Fruit fly (Drosophila melanogaster): ENCODE measurements around the gene CG31760.

The CG31760 gene

dm6 chr2L:12134125-12134378, 8.5 kb upstream of the CG31760 start:
- TF ChIP-seq CG34367 (tag; optimal IDR thresholded peaks at IDR 0.05) (no peak), Pif1A (GFP tag; optimal IDR thresholded peaks at IDR 0.05) (no peak), CG13204 (GFP tag; optimal IDR thresholded peaks at IDR 0.05) (no peak), CG8159 (tag; optimal IDR thresholded peaks at IDR 0.05) (no peak), EcR (GFP tag; optimal IDR thresholded peaks at IDR 0.05) (no peak), CG8301 (tag; optimal IDR thresholded peaks at IDR 0.05) (no peak), CG10348 (GFP tag; IDR thresholded peaks at IDR 0.05) (no peak), gl (tag; optimal IDR thresholded peaks at IDR 0.05) (no peak), CG32121 (GFP tag; IDR thresholded peaks at IDR 0.05) (no peak), CG17806 (tag; optimal IDR thresholded peaks at IDR 0.05) (no peak), CG12605 (GFP tag; IDR thresholded peaks at IDR 0.05) (no peak), D1 (tag; optimal IDR thresholded peaks at IDR 0.05) (no peak)

DNA sequence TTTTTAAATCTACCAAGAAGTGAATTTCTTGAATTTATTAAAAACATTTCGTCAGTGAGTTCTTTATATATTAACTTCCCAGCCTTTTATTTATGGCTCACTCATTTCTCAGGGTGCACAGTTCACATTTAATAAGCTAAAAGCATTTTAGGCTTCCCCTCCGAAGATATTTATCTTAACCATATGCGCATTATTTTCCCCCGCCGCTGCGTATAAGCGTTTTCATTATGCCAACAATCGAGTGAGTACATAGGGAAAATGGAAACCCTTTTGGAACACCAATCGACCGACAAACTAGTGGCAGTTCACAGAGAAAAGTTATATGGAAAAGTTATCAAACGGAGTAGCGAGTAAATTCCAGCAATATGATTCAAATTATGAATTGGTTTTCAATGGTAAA, 4.9 kb upstream of the CG31760 start, which contains the start of gene Gr33a:
Gene Gr33a, plus strand, starts transcription at position 301 of the 400 bp plus-strand sequence.
- TF ChIP-seq CG8301 (tag; optimal IDR thresholded peaks at IDR 0.05), result no peak

- TF ChIP-seq Ets98B (GFP tag; IDR thresholded peaks at IDR 0.05) (no peak), CG17806 (tag; optimal IDR thresholded peaks at IDR 0.05) (no peak), CG14655 (GFP tag; optimal IDR thresholded peaks at IDR 0.05) (no peak), CG8301 (tag; optimal IDR thresholded peaks at IDR 0.05) (no peak), CG13204 (GFP tag; optimal IDR thresholded peaks at IDR 0.05) (no peak)
Measured at dm6 chr2L:12161467-12161866, 18.9 kb downstream of the CG31760 start, which contains the start of gene CG31861. CG31861 (plus strand) TSS chr2L:12161767.

DNA sequence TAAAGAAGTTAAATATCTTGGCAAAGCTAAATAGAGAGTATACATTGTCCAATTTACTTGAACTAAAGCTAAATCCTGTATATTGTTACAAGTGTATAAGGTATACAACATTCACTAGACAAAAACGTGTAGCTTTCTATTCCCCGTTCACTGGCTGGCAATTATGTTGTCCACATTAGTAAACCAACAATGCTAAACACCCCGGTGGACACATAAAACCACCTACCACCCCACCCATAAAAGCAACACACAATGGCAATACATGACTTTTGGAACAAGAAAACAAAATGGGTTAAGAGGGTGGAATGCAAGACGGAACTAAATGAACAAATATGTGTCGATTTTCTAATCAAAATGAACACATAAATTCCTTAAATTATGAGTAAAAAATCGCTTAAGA, 21.4 kb downstream of the CG31760 start, which contains the start of gene ZnT33D:
Gene ZnT33D, plus strand, starts transcription at position 301 of the 400 bp plus-strand sequence.
- TF ChIP-seq Ets98B (GFP tag; IDR thresholded peaks at IDR 0.05) (no peak), rn (GFP tag; IDR thresholded peaks at IDR 0.05) (no peak), Snoo (tag; optimal IDR thresholded peaks at IDR 0.05) (no peak), D1 (tag; optimal IDR thresholded peaks at IDR 0.05) (no peak), Pif1B (GFP tag; optimal IDR thresholded peaks at IDR 0.05) (no peak), CG14655 (GFP tag; optimal IDR thresholded peaks at IDR 0.05) (no peak), CG10348 (GFP tag; IDR thresholded peaks at IDR 0.05) (no peak), gl (tag; optimal IDR thresholded peaks at IDR 0.05) (no peak), CG34367 (tag; optimal IDR thresholded peaks at IDR 0.05) (no peak)

DNA sequence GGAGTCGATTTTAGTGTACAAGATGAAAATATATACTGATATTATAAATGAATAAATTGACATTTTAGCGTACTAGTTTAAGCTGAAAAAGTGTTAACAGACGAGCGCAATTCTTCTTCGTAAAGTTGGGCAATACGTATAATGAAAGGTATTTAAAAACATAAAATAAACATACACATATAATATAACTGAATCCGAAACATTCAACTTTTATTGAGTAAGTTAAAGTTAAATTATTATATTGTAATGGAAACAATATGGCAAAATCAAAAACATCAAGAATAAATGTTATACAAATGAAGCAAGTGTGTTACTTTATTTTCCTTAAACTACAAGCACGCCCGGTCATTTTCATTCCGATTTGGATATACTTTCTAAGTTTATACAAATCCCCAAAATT, 27.7 kb downstream of the CG31760 start, which contains the start of gene CG17217:
Gene CG17217, plus strand, starts transcription at position 301 of the 400 bp plus-strand sequence.
- TF ChIP-seq EcR (GFP tag; optimal IDR thresholded peaks at IDR 0.05) (no peak), gl (tag; optimal IDR thresholded peaks at IDR 0.05) (no peak), CG32121 (GFP tag; IDR thresholded peaks at IDR 0.05) (no peak), CG10348 (GFP tag; IDR thresholded peaks at IDR 0.05) (no peak), rn (GFP tag; IDR thresholded peaks at IDR 0.05) (no peak), CG8159 (tag; optimal IDR thresholded peaks at IDR 0.05) (no peak), CG14655 (GFP tag; optimal IDR thresholded peaks at IDR 0.05) (no peak)

DNA sequence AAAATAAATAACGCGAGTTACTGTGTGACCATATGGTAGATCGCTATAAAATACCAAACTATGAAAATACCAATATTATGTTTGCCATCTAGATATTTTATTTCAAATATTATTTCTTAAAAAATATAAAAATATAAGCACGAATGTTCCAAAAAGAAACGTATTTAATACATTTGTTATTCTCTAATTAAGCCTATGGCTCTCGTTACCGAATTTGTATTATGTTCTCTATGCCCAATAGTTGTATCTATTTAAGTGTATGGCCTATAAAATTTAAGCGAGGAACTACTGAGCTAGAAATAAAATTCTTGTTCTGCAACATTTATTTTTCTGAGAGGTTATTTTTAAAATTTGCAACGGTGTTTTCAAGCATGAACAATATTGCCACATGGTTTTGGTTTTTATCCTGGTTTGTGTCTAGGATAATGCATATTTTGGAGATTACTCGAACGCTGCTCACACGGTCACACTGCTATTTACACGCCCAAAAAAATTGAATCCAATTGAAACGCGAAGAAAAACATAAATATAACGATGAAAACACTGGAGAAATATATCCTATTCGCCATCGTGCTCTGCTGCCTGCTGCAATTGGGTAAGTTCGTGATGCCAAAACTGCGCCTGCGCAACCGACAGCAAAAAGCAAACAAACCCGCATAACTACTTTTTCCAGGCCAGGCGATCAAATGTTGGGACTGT, 30.1 kb downstream of the CG31760 start, which contains the start of the genes CG6583 and crok:
Gene CG6583, minus strand, starts transcription at position 51 of the 699 bp plus-strand sequence.
Gene crok, plus strand, starts transcription at position 446 of the 699 bp plus-strand sequence.
- no peak for TF ChIP-seq CG34367 (tag; optimal IDR thresholded peaks at IDR 0.05)
- no peak for TF ChIP-seq D1 (tag; optimal IDR thresholded peaks at IDR 0.05)
- no peak for TF ChIP-seq CG8301 (tag; optimal IDR thresholded peaks at IDR 0.05)
- no peak for TF ChIP-seq CG14655 (GFP tag; optimal IDR thresholded peaks at IDR 0.05)
- no peak for TF ChIP-seq fd96Ca (GFP tag; IDR thresholded peaks at IDR 0.05)
- no peak for TF ChIP-seq gl (tag; optimal IDR thresholded peaks at IDR 0.05)
- TF ChIP-seq rn (GFP tag; IDR thresholded peaks at IDR 0.05), result no peak
- TF ChIP-seq Pif1A (GFP tag; optimal IDR thresholded peaks at IDR 0.05), result no peak
- no peak for TF ChIP-seq Snoo (tag; optimal IDR thresholded peaks at IDR 0.05)
- TF ChIP-seq Pif1B (GFP tag; optimal IDR thresholded peaks at IDR 0.05), result no peak
- no peak for TF ChIP-seq CG8159 (tag; optimal IDR thresholded peaks at IDR 0.05)
- TF ChIP-seq CG13204 (GFP tag; optimal IDR thresholded peaks at IDR 0.05), result no peak
- TF ChIP-seq CG12605 (GFP tag; IDR thresholded peaks at IDR 0.05), result no peak
- TF ChIP-seq CG4496 (GFP tag; IDR thresholded peaks at IDR 0.05), result no peak

- TF ChIP-seq EcR (GFP tag; optimal IDR thresholded peaks at IDR 0.05) (no peak), Snoo (tag; optimal IDR thresholded peaks at IDR 0.05) (no peak), CG13204 (GFP tag; optimal IDR thresholded peaks at IDR 0.05) (no peak), CG12605 (GFP tag; IDR thresholded peaks at IDR 0.05) (no peak), CG14655 (GFP tag; optimal IDR thresholded peaks at IDR 0.05) (no peak), Pif1B (GFP tag; optimal IDR thresholded peaks at IDR 0.05) (no peak), CG34367 (tag; optimal IDR thresholded peaks at IDR 0.05) (no peak), fd96Ca (GFP tag; IDR thresholded peaks at IDR 0.05) (no peak), CG10348 (GFP tag; IDR thresholded peaks at IDR 0.05) (no peak)
Measured at dm6 chr2L:12174493-12175129, 32.0 kb downstream of the CG31760 start, which contains the start of gene bru1. bru1 (plus strand) TSS chr2L:12175004.
